Fruit fly (Drosophila melanogaster) whole organism, wandering third instar larva: Measurements from ENCODE around the gene Sec22.
A peak's percentile ranks its signal among the peaks of the same experiment; 100 is the strongest.

Experiments used
- CrebA ChIP-seq: fragments of 200-800 bp; sonication (Bioruptor generic); optimal IDR thresholded peaks from 2 replicates; lab custom pipeline; 2016; ENCODE audit warnings: missing biosample characterization, mild to moderate bottlenecking, missing genetic modification characterization, borderline replicate concordance
- h ChIP-seq: fragments of 200-800 bp; sonication (Bioruptor generic); optimal IDR thresholded peaks from 3 replicates; lab custom pipeline; 2016; ENCODE audit warnings: missing biosample characterization, mild to moderate bottlenecking, missing genetic modification characterization

dm6 chrX:779344-779743 is 26.5 kb upstream of the Sec22 start:
- peak; percentile 64 for TF ChIP-seq h (GFP tag; lab: Kevin White, UChicago)
- TF ChIP-seq CrebA (GFP tag; lab: Kevin White, UChicago), result no peak
